Fruit fly (Drosophila melanogaster): ENCODE results near the gene CG4553.

DNA sequence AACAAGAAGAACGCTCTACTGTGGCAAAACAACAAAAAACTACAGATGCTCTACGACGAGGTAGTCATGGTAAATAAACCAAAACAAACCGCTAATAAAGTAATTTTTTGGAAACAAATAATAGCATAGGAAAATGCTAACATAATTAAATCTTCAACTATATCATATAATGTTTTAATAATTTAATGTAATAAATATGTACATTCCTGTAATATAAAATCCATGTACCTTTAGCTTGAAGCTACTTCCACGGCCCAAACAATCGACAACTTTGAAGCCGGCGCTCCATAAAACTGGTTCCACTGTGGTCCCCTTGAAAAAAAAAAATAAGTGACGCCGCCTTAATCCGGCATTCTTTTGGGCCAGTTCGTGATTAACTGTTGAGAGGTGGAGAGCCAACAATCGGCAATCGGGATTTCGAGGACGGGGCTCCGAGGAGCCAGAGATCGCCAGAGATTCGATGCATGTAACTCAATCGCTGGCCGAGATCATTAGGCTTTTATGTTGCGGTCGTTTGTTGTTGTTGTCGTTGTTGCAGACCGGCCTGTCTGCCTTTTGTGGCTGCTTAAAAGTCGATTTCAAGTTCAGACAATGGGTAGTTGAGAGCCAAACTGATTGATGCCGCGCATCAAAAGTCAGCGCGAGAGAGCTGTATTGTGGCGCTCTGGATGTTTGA lies 13.9 kb downstream of the CG4553 start:
- TF ChIP-seq nerfin-2 (GFP tag; IDR thresholded peaks at IDR 0.05; ENCODE audit: partially characterized antibody) = no peak
- TF ChIP-seq CG4424 (GFP tag; optimal IDR thresholded peaks at IDR 0.05) = peak; percentile 33
- TF ChIP-seq grn (GFP tag; optimal IDR thresholded peaks at IDR 0.05) = peak; percentile 75
- peak; percentile 55 for TF ChIP-seq CG12104 (GFP tag; optimal IDR thresholded peaks at IDR 0.05)
- no peak for TF ChIP-seq CG9215 (GFP tag; IDR thresholded peaks at IDR 0.05)
- no peak for TF ChIP-seq CG11398 (GFP tag; optimal IDR thresholded peaks at IDR 0.05)
- TF ChIP-seq pzg (GFP tag; optimal IDR thresholded peaks at IDR 0.05) = no peak
- no peak for TF ChIP-seq CG1529 (GFP tag; optimal IDR thresholded peaks at IDR 0.05)
- TF ChIP-seq Dad (GFP tag; optimal IDR thresholded peaks at IDR 0.05) = no peak
- TF ChIP-seq br (optimal IDR thresholded peaks at IDR 0.05) = no peak
- no peak for TF ChIP-seq pfk (GFP tag; optimal IDR thresholded peaks at IDR 0.05)
- TF ChIP-seq schlank (tag; optimal IDR thresholded peaks at IDR 0.05) = no peak
- no peak for TF ChIP-seq CG7928 (GFP tag; optimal IDR thresholded peaks at IDR 0.05)
- no peak for TF ChIP-seq zf30C (GFP tag; optimal IDR thresholded peaks at IDR 0.05)

Data from whole organism, embryonic.